Worm (Caenorhabditis elegans) whole organism, early embryonic: ENCODE results near the gene Y58A7A.5.

Source experiments
- B0310.2 ChIP-seq: sonication (generic microtip); optimal IDR thresholded peaks from 2 replicates; lab custom pipeline; 2016; ENCODE audit warnings: mild to moderate bottlenecking, missing genetic modification characterization, missing compliant biosample characterization
- F13C5.2 ChIP-seq: sonication (generic microtip); optimal IDR thresholded peaks from 2 replicates; lab custom pipeline; 2017; ENCODE audit warnings: mild to moderate bottlenecking, missing genetic modification characterization, inconsistent platforms, missing compliant biosample characterization
- aly-1 ChIP-seq: sonication (generic microtip); optimal IDR thresholded peaks from 2 replicates; lab custom pipeline; 2016; ENCODE audit warnings: missing genetic modification characterization, missing compliant biosample characterization
- ama-1 ChIP-seq: fragments of 150-350 bp; optimal IDR thresholded peaks from 2 replicates; lab custom pipeline; 2014
- ceh-13 ChIP-seq: fragments of 200-800 bp; sonication (Bioruptor generic); optimal IDR thresholded peaks from 2 replicates; lab custom pipeline; 2018; ENCODE audit warnings: mild to moderate bottlenecking, missing genetic modification characterization, missing compliant biosample characterization
- ceh-36 ChIP-seq: sonication (generic microtip); optimal IDR thresholded peaks from 2 replicates; lab custom pipeline; 2016; ENCODE audit warnings: missing genetic modification characterization, inconsistent platforms, missing compliant biosample characterization
- ets-7 ChIP-seq: sonication (generic microtip); optimal IDR thresholded peaks from 2 replicates; lab custom pipeline; 2016; ENCODE audit warnings: missing genotype, missing genetic modification characterization, missing compliant biosample characterization
- flt-1 ChIP-seq: fragments of 200-800 bp; sonication (Bioruptor generic); IDR thresholded peaks from 2 replicates; pipeline ENCODE4 v1.3.6; 2022; ENCODE audit warnings: missing genetic modification characterization, missing compliant biosample characterization
- hmbx-1 ChIP-seq: sonication (generic microtip); optimal IDR thresholded peaks from 2 replicates; lab custom pipeline; 2016; ENCODE audit warnings: mild to moderate bottlenecking, missing genetic modification characterization, missing compliant biosample characterization
- hmg-4 ChIP-seq: fragments of 200-800 bp; sonication (Bioruptor generic); optimal IDR thresholded peaks from 2 replicates; lab custom pipeline; 2018; ENCODE audit warnings: mild to moderate bottlenecking, missing genetic modification characterization, missing compliant biosample characterization
- hnd-1 ChIP-seq: sonication (generic microtip); optimal IDR thresholded peaks from 2 replicates; lab custom pipeline; 2016; ENCODE audit warnings: missing genetic modification characterization, missing compliant biosample characterization
- pes-1 ChIP-seq: fragments of 200-800 bp; sonication (Bioruptor generic); IDR thresholded peaks from 2 replicates; pipeline ENCODE4 v1.3.6; 2022; ENCODE audit warnings: missing genetic modification reagents, missing genetic modification characterization, missing compliant biosample characterization
- scrt-1 ChIP-seq: fragments of 200-800 bp; sonication (Bioruptor generic); IDR thresholded peaks from 2 replicates; pipeline ENCODE4 v1.3.6; 2022; ENCODE audit warnings: missing genetic modification characterization, missing compliant biosample characterization
- sea-1 ChIP-seq: fragments of 200-800 bp; sonication (Bioruptor generic); conservative IDR thresholded peaks from 2 replicates; pipeline ENCODE4 v1.3.6; 2022; ENCODE audit warnings: missing genetic modification characterization, missing compliant biosample characterization
- tbx-11 ChIP-seq: fragments of 200-800 bp; sonication (Bioruptor generic); IDR thresholded peaks from 2 replicates; pipeline ENCODE4 v1.3.6; 2022; ENCODE audit warnings: missing genetic modification characterization, missing compliant biosample characterization
- tbx-37 ChIP-seq: fragments of 200-800 bp; sonication (Bioruptor generic); conservative IDR thresholded peaks from 2 replicates; pipeline ENCODE4 v1.3.6; 2022; ENCODE audit warnings: missing genetic modification reagents, missing genetic modification characterization, missing compliant biosample characterization
- tra-4 ChIP-seq: sonication (generic microtip); optimal IDR thresholded peaks from 2 replicates; lab custom pipeline; 2017; ENCODE audit warnings: missing genetic modification characterization, missing compliant biosample characterization

Gene Y58A7A.5

ce11 chrV:5072082-5072481 lies 14.7 kb downstream of the Y58A7A.5 start, which contains the start of gene Y58A7A.2:
Gene Y58A7A.2 (minus strand): TSS chrV:5072182.
- TF ChIP-seq B0310.2 (tag; lab: Kevin White, UChicago) (no peak), hnd-1 (tag; lab: Kevin White, UChicago) (no peak), ceh-36 (no peak), scrt-1 (GFP tag; lab: Robert Waterston, UW) (no peak), ceh-13 (no peak), sea-1 (GFP tag; lab: Robert Waterston, UW) (no peak), tbx-11 (GFP tag; lab: Robert Waterston, UW) (no peak), hmg-4 (GFP tag; lab: Kevin White, UChicago) (no peak), flt-1 (no peak), pes-1 (no peak), F13C5.2 (tag; lab: Kevin White, UChicago) (no peak), tbx-37 (GFP tag; lab: Robert Waterston, UW) (no peak), ets-7 (no peak)

ce11 chrV:5069440-5069839 lies 17.3 kb downstream of the Y58A7A.5 start, which contains the start of gene Y58A7A.1:
Gene Y58A7A.1 (minus strand): TSS chrV:5069540.
- TF ChIP-seq sea-1 (GFP tag; lab: Robert Waterston, UW) (no peak), scrt-1 (GFP tag; lab: Robert Waterston, UW) (no peak)

- TF ChIP-seq tra-4 (tag; lab: Kevin White, UChicago) (no peak), tbx-11 (GFP tag; lab: Robert Waterston, UW) (no peak), aly-1 (no peak)
Observed at ce11 chrV:5067390-5067789, 19.4 kb downstream of the Y58A7A.5 start.

ce11 chrV:5064761-5065421 lies 21.9 kb downstream of the Y58A7A.5 start, which contains the start of gene mlk-1:
Gene mlk-1 (minus strand): TSS chrV:5064811.
- TF ChIP-seq ama-1 (no peak), F13C5.2 (tag; lab: Kevin White, UChicago) (peak; percentile 12)

ce11 chrV:5053335-5053734 lies 33.4 kb downstream of the Y58A7A.5 start, which contains the start of gene cwp-4:
Gene cwp-4 (plus strand): TSS chrV:5053635.
- TF ChIP-seq sea-1 (GFP tag; lab: Robert Waterston, UW) (no peak), hmg-4 (GFP tag; lab: Kevin White, UChicago) (no peak), pes-1 (no peak), ama-1 (no peak), tbx-37 (GFP tag; lab: Robert Waterston, UW) (no peak), flt-1 (no peak), B0310.2 (tag; lab: Kevin White, UChicago) (no peak), hnd-1 (tag; lab: Kevin White, UChicago) (no peak), ets-7 (no peak), scrt-1 (GFP tag; lab: Robert Waterston, UW) (no peak), tbx-11 (GFP tag; lab: Robert Waterston, UW) (no peak), ceh-13 (no peak), tra-4 (tag; lab: Kevin White, UChicago) (no peak), ceh-36 (no peak), aly-1 (no peak), F13C5.2 (tag; lab: Kevin White, UChicago) (no peak), hmbx-1 (tag; lab: Kevin White, UChicago) (no peak)

ce11 chrV:5052233-5052632 lies 34.5 kb downstream of the Y58A7A.5 start, which contains the start of gene K11D12.12:
Gene K11D12.12 (plus strand): TSS chrV:5052261.
- no peak for TF ChIP-seq scrt-1 (GFP tag; lab: Robert Waterston, UW)
- TF ChIP-seq ceh-13 = no peak
- TF ChIP-seq ceh-36 = no peak
- TF ChIP-seq tbx-11 (GFP tag; lab: Robert Waterston, UW) = no peak
- TF ChIP-seq hmbx-1 (tag; lab: Kevin White, UChicago) = no peak
- no peak for TF ChIP-seq flt-1
- no peak for TF ChIP-seq tbx-37 (GFP tag; lab: Robert Waterston, UW)
- no peak for TF ChIP-seq ama-1
- TF ChIP-seq ets-7 = no peak
- no peak for TF ChIP-seq aly-1
- no peak for TF ChIP-seq hmg-4 (GFP tag; lab: Kevin White, UChicago)
- no peak for TF ChIP-seq tra-4 (tag; lab: Kevin White, UChicago)

ce11 chrV:5050073-5050599 lies 36.6 kb downstream of the Y58A7A.5 start:
- TF ChIP-seq sea-1 (GFP tag; lab: Robert Waterston, UW) (no peak), ets-7 (no peak), hmbx-1 (tag; lab: Kevin White, UChicago) (no peak), B0310.2 (tag; lab: Kevin White, UChicago) (no peak), ceh-13 (no peak), flt-1 (no peak), tbx-11 (GFP tag; lab: Robert Waterston, UW) (no peak), pes-1 (no peak), F13C5.2 (tag; lab: Kevin White, UChicago) (no peak), hmg-4 (GFP tag; lab: Kevin White, UChicago) (no peak), scrt-1 (GFP tag; lab: Robert Waterston, UW) (no peak)

- TF ChIP-seq hmbx-1 (tag; lab: Kevin White, UChicago) = no peak
- no peak for TF ChIP-seq tbx-37 (GFP tag; lab: Robert Waterston, UW)
- no peak for TF ChIP-seq ceh-36
- TF ChIP-seq ets-7 = no peak
- peak; percentile 71 for TF ChIP-seq F13C5.2 (tag; lab: Kevin White, UChicago)
- no peak for TF ChIP-seq ama-1
- no peak for TF ChIP-seq ceh-13
- 0 out of 2 replicates have a peak, but pooled peaks have one; percentile 20 for TF ChIP-seq flt-1
- 0 out of 2 replicates have a peak, but pooled peaks have one; percentile 32 for TF ChIP-seq pes-1
- peak; percentile 85 for TF ChIP-seq scrt-1 (GFP tag; lab: Robert Waterston, UW)
- no peak for TF ChIP-seq sea-1 (GFP tag; lab: Robert Waterston, UW)
- TF ChIP-seq hnd-1 (tag; lab: Kevin White, UChicago) = no peak
- TF ChIP-seq aly-1 = no peak
- TF ChIP-seq hmg-4 (GFP tag; lab: Kevin White, UChicago) = peak; percentile 15
- TF ChIP-seq tbx-11 (GFP tag; lab: Robert Waterston, UW) = no peak
- no peak for TF ChIP-seq B0310.2 (tag; lab: Kevin White, UChicago)
- no peak for TF ChIP-seq tra-4 (tag; lab: Kevin White, UChicago)
Observed at ce11 chrV:5049333-5049942, 37.3 kb downstream of the Y58A7A.5 start, which contains the start of the genes pqn-51 and K11D12.14. Gene pqn-51 (plus strand): TSS chrV:5049607. Gene K11D12.14 (plus strand): TSS chrV:5049636.
